Fruit fly (Drosophila melanogaster): ENCODE data around the gene MED31.
A peak's percentile ranks its signal among the peaks of the same experiment; 100 is the strongest.

Gene MED31

dm6 chr3R:4658991-4659933 lies 17.5 kb downstream of the MED31 start, which contains the start of gene smash (continued):
- TF ChIP-seq CG2120 (GFP tag; optimal IDR thresholded peaks at IDR 0.05) (no peak), CG7745 (tag; optimal IDR thresholded peaks at IDR 0.05) (peak; percentile 3), Ets65A (GFP tag) (peak; percentile 30), CG8924 (tag; optimal IDR thresholded peaks at IDR 0.05) (peak; percentile 40), gsb (GFP tag; IDR thresholded peaks at IDR 0.05) (no peak; the same call in 1 of the 2 replicates), CG11696 (GFP tag; IDR thresholded peaks at IDR 0.05) (0 out of 2 replicates have a peak, but pooled peaks have one; percentile 33), CG6654 (GFP tag; optimal IDR thresholded peaks at IDR 0.05) (no peak), Bgb (GFP tag; IDR thresholded peaks at IDR 0.05; ENCODE audit: partially characterized antibody) (peak; percentile 78), Kr (GFP tag; optimal IDR thresholded peaks at IDR 0.05) (no peak), CG10366 (GFP tag; IDR thresholded peaks at IDR 0.05) (0 out of 2 replicates have a peak, but pooled peaks have one; percentile 9), NfI (GFP tag; optimal IDR thresholded peaks at IDR 0.05) (peak; percentile 10), fd102C (GFP tag; optimal IDR thresholded peaks at IDR 0.05) (peak; percentile 8), HmgD (GFP tag; optimal IDR thresholded peaks at IDR 0.05) (peak; percentile 71), CG9932 (GFP tag; IDR thresholded peaks at IDR 0.05) (peak; percentile 39; the same call in 1 of the 2 replicates), HLH54F (GFP tag; optimal IDR thresholded peaks at IDR 0.05) (no peak), CoRest (tag; optimal IDR thresholded peaks at IDR 0.05) (no peak), stwl (tag; optimal IDR thresholded peaks at IDR 0.05) (peak; percentile 71), org-1 (GFP tag; optimal IDR thresholded peaks at IDR 0.05) (peak; percentile 52), CG13894 (tag; optimal IDR thresholded peaks at IDR 0.05) (peak; percentile 69), Atf-2 (GFP tag; optimal IDR thresholded peaks at IDR 0.05) (peak; percentile 9), gsb-n (tag; optimal IDR thresholded peaks at IDR 0.05) (peak; percentile 49), CG5180 (GFP tag; optimal IDR thresholded peaks at IDR 0.05) (no peak), MBD-R2 (GFP tag; IDR thresholded peaks at IDR 0.05) (peak; percentile 54), bab2 (GFP tag; optimal IDR thresholded peaks at IDR 0.05) (no peak), CG8290 (GFP tag; optimal IDR thresholded peaks at IDR 0.05) (peak; percentile 92), CG8290 (tag; optimal IDR thresholded peaks at IDR 0.05) (peak; percentile 54 to 94), onecut (GFP tag; IDR thresholded peaks at IDR 0.05) (peak; percentile 7), CG12769 (tag; optimal IDR thresholded peaks at IDR 0.05) (peak; percentile 83), CG4854 (GFP tag; optimal IDR thresholded peaks at IDR 0.05) (no peak), Lpt (GFP tag; optimal IDR thresholded peaks at IDR 0.05) (no peak), pita (GFP tag; optimal IDR thresholded peaks at IDR 0.05) (peak; percentile 55), gfzf (GFP tag; optimal IDR thresholded peaks at IDR 0.05) (peak; percentile 94), crp (GFP tag; optimal IDR thresholded peaks at IDR 0.05) (no peak), CG15696 (tag; optimal IDR thresholded peaks at IDR 0.05) (no peak), prd (optimal IDR thresholded peaks at IDR 0.05) (no peak), prd (GFP tag; IDR thresholded peaks at IDR 0.05) (peak; percentile 31; the same call in 1 of the 3 replicates), Mrtf (GFP tag; IDR thresholded peaks at IDR 0.05) (peak; percentile 13; the same call in 1 of the 3 replicates), CG6689 (GFP tag; IDR thresholded peaks at IDR 0.05) (no peak), ERR (GFP tag; optimal IDR thresholded peaks at IDR 0.05) (peak; percentile 32), Adf1 (GFP tag; IDR thresholded peaks at IDR 0.05) (peak; percentile 51; the same call in 1 of the 2 replicates), Asciz (GFP tag; optimal IDR thresholded peaks at IDR 0.05) (no peak), mam (GFP tag; optimal IDR thresholded peaks at IDR 0.05) (no peak), CG14860 (GFP tag; IDR thresholded peaks at IDR 0.05; ENCODE audit: partially characterized antibody) (peak; percentile 49; the same call in 2 of the 3 replicates), klu (GFP tag; IDR thresholded peaks at IDR 0.05) (peak; percentile 16; the same call in 1 of the 2 replicates), CHES-1-like (GFP tag; optimal IDR thresholded peaks at IDR 0.05) (peak; percentile 62), CG2116 (GFP tag; optimal IDR thresholded peaks at IDR 0.05) (peak; percentile 49), CG6683 (GFP tag; optimal IDR thresholded peaks at IDR 0.05) (no peak), CG4360 (GFP tag; IDR thresholded peaks at IDR 0.05) (no peak), CG11560 (tag; IDR thresholded peaks at IDR 0.05) (no peak)
